Fruit fly (Drosophila melanogaster) whole organism, embryonic: ENCODE data around the gene Polr3F.

Experiments
- Abd-B ChIP-seq: fragments of 200-800 bp; sonication (Bioruptor generic); optimal IDR thresholded peaks from 2 replicates; lab custom pipeline; 2018; ENCODE audit warnings: missing biosample characterization, mild to moderate bottlenecking, missing genetic modification characterization, moderate library complexity
- Ada2b ChIP-seq: fragments of 200-800 bp; sonication (Bioruptor generic); IDR thresholded peaks from 2 replicates; pipeline ENCODE4 v1.3.6; 2022; ENCODE audit warnings: missing biosample characterization, missing genetic modification characterization
- Bdp1 ChIP-seq: fragments of 200-800 bp; sonication (Bioruptor generic); optimal IDR thresholded peaks from 3 replicates; lab custom pipeline; 2016; ENCODE audit warnings: missing biosample characterization, missing genetic modification characterization
- C15 ChIP-seq: fragments of 200-800 bp; sonication (Bioruptor generic); IDR thresholded peaks from 3 replicates; pipeline ENCODE4 v1.3.6; 2022; ENCODE audit warnings: missing biosample characterization, missing genetic modification characterization
- CG1024 ChIP-seq: fragments of 200-800 bp; sonication (Bioruptor generic); IDR thresholded peaks from 2 replicates; pipeline ENCODE4 v1.3.6; 2022; ENCODE audit warnings: missing biosample characterization, missing genetic modification characterization
- CG11085 ChIP-seq: fragments of 200-800 bp; sonication (Bioruptor generic); IDR thresholded peaks from 2 replicates; pipeline ENCODE4 v1.3.6; 2022; ENCODE audit warnings: missing biosample characterization, missing genetic modification characterization
- CG11093 ChIP-seq: fragments of 200-800 bp; sonication (Bioruptor generic); IDR thresholded peaks from 3 replicates; pipeline ENCODE4 v1.3.6; 2022; ENCODE audit warnings: missing biosample characterization, missing genetic modification characterization
- CG11723 ChIP-seq: fragments of 200-800 bp; sonication (Bioruptor generic); optimal IDR thresholded peaks from 2 replicates; lab custom pipeline; 2017; ENCODE audit warnings: missing biosample characterization, mild to moderate bottlenecking, missing genetic modification characterization
- CG12769 ChIP-seq: fragments of 200-800 bp; sonication (Bioruptor generic); optimal IDR thresholded peaks from 2 replicates; lab custom pipeline; 2019; ENCODE audit warnings: missing biosample characterization, mild to moderate bottlenecking, missing genetic modification characterization, moderate library complexity
- CG15696 ChIP-seq: fragments of 200-800 bp; sonication (Bioruptor generic); optimal IDR thresholded peaks from 2 replicates; lab custom pipeline; 2019; ENCODE audit warnings: missing biosample characterization, mild to moderate bottlenecking, missing genetic modification characterization, moderate library complexity
- CG1647 ChIP-seq: fragments of 200-800 bp; sonication (Bioruptor generic); optimal IDR thresholded peaks from 3 replicates; lab custom pipeline; 2016; ENCODE audit warnings: missing biosample characterization, missing genetic modification characterization
- CG17912 ChIP-seq: fragments of 200-800 bp; sonication (Bioruptor generic); optimal IDR thresholded peaks from 2 replicates; lab custom pipeline; 2018; ENCODE audit warnings: missing biosample characterization, mild to moderate bottlenecking, missing genetic modification characterization
- CG1792 ChIP-seq: fragments of 200-800 bp; sonication (Bioruptor generic); optimal IDR thresholded peaks from 2 replicates; lab custom pipeline; 2016; ENCODE audit warnings: missing biosample characterization, missing genetic modification characterization
- CG18619 ChIP-seq: fragments of 200-800 bp; sonication (Bioruptor generic); optimal IDR thresholded peaks from 3 replicates; lab custom pipeline; 2017; ENCODE audit warnings: missing biosample characterization, mild to moderate bottlenecking, missing genetic modification characterization
- CG30403 ChIP-seq: fragments of 200-800 bp; sonication (Bioruptor generic); optimal IDR thresholded peaks from 3 replicates; lab custom pipeline; 2016; ENCODE audit warnings: missing biosample characterization, missing genetic modification characterization
- CG32772 ChIP-seq: fragments of 200-800 bp; sonication (Bioruptor generic); IDR thresholded peaks from 2 replicates; pipeline ENCODE4 v1.3.6; 2022; ENCODE audit warnings: missing biosample characterization, missing genetic modification characterization
- CG3407 ChIP-seq: fragments of 200-800 bp; sonication (Bioruptor generic); optimal IDR thresholded peaks from 2 replicates; lab custom pipeline; 2018; ENCODE audit warnings: missing biosample characterization, mild to moderate bottlenecking, missing genetic modification characterization
- CG34376 ChIP-seq: fragments of 200-800 bp; sonication (Bioruptor generic); optimal IDR thresholded peaks from 2 replicates; lab custom pipeline; 2018; ENCODE audit warnings: missing biosample characterization, mild to moderate bottlenecking, missing genetic modification characterization
- CG4424 ChIP-seq: fragments of 200-800 bp; sonication (Bioruptor generic); optimal IDR thresholded peaks from 3 replicates; lab custom pipeline; 2016; ENCODE audit warnings: missing biosample characterization, missing genetic modification characterization
- CG4730 ChIP-seq: fragments of 200-800 bp; sonication (Bioruptor generic); IDR thresholded peaks from 2 replicates; pipeline ENCODE4 v1.3.6; 2022; ENCODE audit warnings: missing biosample characterization, missing genetic modification characterization
- CG5180 ChIP-seq: fragments of 200-800 bp; sonication (Bioruptor generic); optimal IDR thresholded peaks from 3 replicates; lab custom pipeline; 2017; ENCODE audit warnings: missing biosample characterization, missing genetic modification characterization, mild to moderate bottlenecking, moderate library complexity, missing genetic modification reagents
- CG6175 ChIP-seq: fragments of 200-800 bp; sonication (Bioruptor generic); IDR thresholded peaks from 3 replicates; pipeline ENCODE4 v1.3.6; 2022; ENCODE audit warnings: missing biosample characterization, missing genetic modification characterization
- CG6854 ChIP-seq: fragments of 200-800 bp; sonication (Bioruptor generic); optimal IDR thresholded peaks from 3 replicates; lab custom pipeline; 2017; ENCODE audit warnings: missing biosample characterization, mild to moderate bottlenecking, missing genetic modification characterization
- CG7372 ChIP-seq: fragments of 200-800 bp; sonication (Bioruptor generic); IDR thresholded peaks from 2 replicates; pipeline ENCODE4 v1.3.6; 2022; ENCODE audit warnings: missing biosample characterization, missing genetic modification characterization
- CG9876 ChIP-seq: fragments of 200-800 bp; sonication (Bioruptor generic); optimal IDR thresholded peaks from 2 replicates; lab custom pipeline; 2016; ENCODE audit warnings: missing biosample characterization, missing genetic modification characterization
- CTCF ChIP-seq: fragments of 200-800 bp; sonication (Bioruptor generic); optimal IDR thresholded peaks from 2 replicates; lab custom pipeline; 2017; ENCODE audit warnings: missing biosample characterization, mild to moderate bottlenecking, missing genetic modification characterization, moderate library complexity
- D19A ChIP-seq: fragments of 200-800 bp; optimal IDR thresholded peaks from 3 replicates; lab custom pipeline; 2019; ENCODE audit warnings: missing biosample characterization, mild to moderate bottlenecking, missing genetic modification characterization, moderate library complexity
- D19B ChIP-seq: fragments of 200-800 bp; sonication (Bioruptor generic); optimal IDR thresholded peaks from 2 replicates; lab custom pipeline; 2017; ENCODE audit warnings: missing biosample characterization, mild to moderate bottlenecking, missing genetic modification characterization
- Dll ChIP-seq: fragments of 200-800 bp; sonication (Bioruptor generic); IDR thresholded peaks from 4 replicates; pipeline ENCODE4 v1.3.6; 2022; ENCODE audit warnings: missing biosample characterization, missing genetic modification characterization; ENCODE audit not compliant: partially characterized antibody
- Drgx ChIP-seq: fragments of 200-800 bp; sonication (Bioruptor generic); IDR thresholded peaks from 2 replicates; pipeline ENCODE4 v1.3.6; 2022; ENCODE audit warnings: missing biosample characterization, missing genetic modification characterization
- Fer3 ChIP-seq: fragments of 200-800 bp; sonication (Bioruptor generic); optimal IDR thresholded peaks from 2 replicates; lab custom pipeline; 2018; ENCODE audit warnings: missing biosample characterization, mild to moderate bottlenecking, missing genetic modification characterization, moderate library complexity
- HLH4C ChIP-seq: fragments of 200-800 bp; sonication (Bioruptor generic); IDR thresholded peaks from 3 replicates; pipeline ENCODE4 v1.3.6; 2022; ENCODE audit warnings: missing biosample characterization, missing genetic modification characterization; ENCODE audit not compliant: partially characterized antibody
- HLH54F ChIP-seq: fragments of 200-800 bp; sonication (Bioruptor generic); optimal IDR thresholded peaks from 3 replicates; lab custom pipeline; 2016; ENCODE audit warnings: missing biosample characterization, missing genetic modification characterization
- Hr39 ChIP-seq: fragments of >200 bp; optimal IDR thresholded peaks from 2 replicates; lab custom pipeline; 2017
- Max ChIP-seq: fragments of 200-800 bp; sonication (Bioruptor generic); optimal IDR thresholded peaks from 2 replicates; lab custom pipeline; 2016; ENCODE audit warnings: missing biosample characterization, mild to moderate bottlenecking, missing genetic modification characterization
- NC2α ChIP-seq: fragments of 200-800 bp; sonication (Bioruptor generic); optimal IDR thresholded peaks from 2 replicates; lab custom pipeline; 2016; ENCODE audit warnings: missing biosample characterization, missing genetic modification characterization
- Sox102F ChIP-seq: fragments of 200-800 bp; sonication (Bioruptor generic); optimal IDR thresholded peaks from 2 replicates; lab custom pipeline; 2018; ENCODE audit warnings: missing biosample characterization, mild to moderate bottlenecking, missing genetic modification characterization, moderate library complexity
- Taf1 ChIP-seq: fragments of 200-800 bp; sonication (Bioruptor generic); IDR thresholded peaks from 2 replicates; pipeline ENCODE4 v1.3.6; 2022; ENCODE audit warnings: missing biosample characterization, missing genetic modification characterization
- Xbp1 ChIP-seq: fragments of 200-800 bp; sonication (Bioruptor generic); optimal IDR thresholded peaks from 3 replicates; lab custom pipeline; 2016; ENCODE audit warnings: missing biosample characterization, mild to moderate bottlenecking, missing genetic modification characterization
- amos ChIP-seq: fragments of 200-800 bp; sonication (Bioruptor generic); IDR thresholded peaks from 2 replicates; pipeline ENCODE4 v1.3.6; 2022; ENCODE audit warnings: missing biosample characterization, missing genetic modification characterization; ENCODE audit not compliant: partially characterized antibody
- cad ChIP-seq: fragments of >200 bp; optimal IDR thresholded peaks from 2 replicates; lab custom pipeline; 2017; ENCODE audit warnings: missing biosample characterization, missing genetic modification characterization
- cas ChIP-seq: fragments of 200-800 bp; sonication (Bioruptor generic); IDR thresholded peaks from 2 replicates; pipeline ENCODE4 v1.3.6; 2022; ENCODE audit warnings: missing biosample characterization, missing genetic modification characterization
- ems ChIP-seq: fragments of 200-800 bp; sonication (Bioruptor generic); optimal IDR thresholded peaks from 3 replicates; lab custom pipeline; 2016; ENCODE audit warnings: missing biosample characterization, missing genetic modification characterization
- ftz-f1 ChIP-seq: fragments of 200-800 bp; sonication (Bioruptor generic); optimal IDR thresholded peaks from 2 replicates; lab custom pipeline; 2016; ENCODE audit warnings: missing biosample characterization, missing genetic modification characterization
- her ChIP-seq: fragments of 200-800 bp; sonication (Bioruptor generic); optimal IDR thresholded peaks from 2 replicates; lab custom pipeline; 2016; ENCODE audit warnings: missing biosample characterization, missing genetic modification characterization
- inv ChIP-seq: fragments of 200-800 bp; sonication (Bioruptor generic); IDR thresholded peaks from 2 replicates; pipeline ENCODE4 v1.3.6; 2022; ENCODE audit warnings: missing biosample characterization, missing genetic modification characterization; ENCODE audit not compliant: partially characterized antibody
- lmd ChIP-seq: fragments of 200-800 bp; sonication (Bioruptor generic); IDR thresholded peaks from 2 replicates; pipeline ENCODE4 v1.3.6; 2022; ENCODE audit warnings: missing biosample characterization, missing genetic modification characterization
- nom ChIP-seq: fragments of 200-800 bp; sonication (Bioruptor generic); optimal IDR thresholded peaks from 2 replicates; lab custom pipeline; 2017; ENCODE audit warnings: missing biosample characterization, missing genetic modification characterization, mild to moderate bottlenecking, moderate library complexity, missing genetic modification reagents
- stwl ChIP-seq: fragments of 200-800 bp; sonication (Bioruptor generic); optimal IDR thresholded peaks from 3 replicates; lab custom pipeline; 2018; ENCODE audit warnings: missing biosample characterization, mild to moderate bottlenecking, missing genetic modification characterization, moderate library complexity
- tio ChIP-seq: fragments of 200-800 bp; sonication (Bioruptor generic); optimal IDR thresholded peaks from 2 replicates; lab custom pipeline; 2017; ENCODE audit warnings: missing biosample characterization, missing genetic modification characterization, inconsistent platforms
- trh ChIP-seq: fragments of 200-800 bp; sonication (Bioruptor generic); optimal IDR thresholded peaks from 2 replicates; lab custom pipeline; 2016; ENCODE audit warnings: missing biosample characterization, missing genetic modification characterization
- vvl ChIP-seq: fragments of 200-800 bp; sonication (Bioruptor generic); IDR thresholded peaks from 2 replicates; pipeline ENCODE4 v1.3.6; 2022; ENCODE audit warnings: missing biosample characterization, missing genetic modification characterization

Gene Polr3F

DNA sequence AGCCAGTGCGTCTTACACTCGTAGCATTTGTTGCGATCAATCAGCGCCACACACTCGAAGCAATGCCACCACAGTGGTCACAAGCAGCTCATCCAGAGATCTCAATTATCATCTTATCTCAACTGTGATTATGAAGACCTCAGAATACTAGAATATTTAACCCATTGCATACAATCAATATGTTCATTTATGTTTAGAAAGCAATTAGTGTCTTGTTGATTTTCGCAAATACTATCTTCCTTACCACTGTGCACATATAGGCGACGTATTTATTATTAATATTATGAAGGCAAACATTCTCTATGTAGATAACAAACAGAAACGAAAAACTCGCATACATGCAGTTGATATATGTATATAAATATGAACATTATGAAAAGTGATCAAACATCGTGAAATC, 8.4 kb downstream of the Polr3F start (continued):
- TF ChIP-seq tio (GFP tag; lab: Kevin White, UChicago) = peak; percentile 61
- TF ChIP-seq HLH4C (GFP tag; lab: Robert Waterston, UW) = no peak
- peak; percentile 60 for TF ChIP-seq D19A (tag; lab: Kevin White, UChicago)
- TF ChIP-seq CG32772 = no peak
- TF ChIP-seq CTCF = no peak
- TF ChIP-seq Hr39 (lab: Kevin White, UChicago) = no peak
- TF ChIP-seq Xbp1 (GFP tag; lab: Kevin White, UChicago) = peak; percentile 61
- TF ChIP-seq CG34376 (GFP tag; lab: Kevin White, UChicago) = peak; percentile 1
- peak; percentile 77 for TF ChIP-seq Max (GFP tag; lab: Kevin White, UChicago)
- no peak for TF ChIP-seq cas (GFP tag; lab: Robert Waterston, UW)
- TF ChIP-seq CG1024 = peak; percentile 39; the same call in 1 of the 2 replicates
- TF ChIP-seq Ada2b (GFP tag; lab: Robert Waterston, UW) = peak; percentile 69
- TF ChIP-seq Fer3 (tag; lab: Kevin White, UChicago) = peak; percentile 74
- no peak for TF ChIP-seq her
- TF ChIP-seq Drgx (GFP tag; lab: Robert Waterston, UW) = peak; percentile 91
- TF ChIP-seq inv (GFP tag; lab: Robert Waterston, UW) = no peak
- peak; percentile 54; the same call in 2 of the 3 replicates for TF ChIP-seq CG11093 (GFP tag; lab: Robert Waterston, UW)
- peak; percentile 20 for TF ChIP-seq CG1647 (GFP tag; lab: Kevin White, UChicago)
- TF ChIP-seq C15 (GFP tag; lab: Robert Waterston, UW) = no peak
- TF ChIP-seq CG1792 (GFP tag; lab: Kevin White, UChicago) = peak; percentile 73
- TF ChIP-seq CG3407 (GFP tag; lab: Kevin White, UChicago) = peak; percentile 83
- TF ChIP-seq trh (GFP tag; lab: Kevin White, UChicago) = peak; percentile 63
- TF ChIP-seq ems (GFP tag; lab: Kevin White, UChicago) = peak; percentile 56
- no peak for TF ChIP-seq cad (GFP tag; lab: Kevin White, UChicago)
- TF ChIP-seq CG30403 (GFP tag; lab: Kevin White, UChicago) = peak; percentile 39
- peak; percentile 58 for TF ChIP-seq CG18619 (GFP tag; lab: Kevin White, UChicago)
- peak; percentile 44 for TF ChIP-seq nom (GFP tag; lab: Kevin White, UChicago)
- TF ChIP-seq CG11085 (GFP tag; lab: Robert Waterston, UW) = peak; percentile 36; the same call in 1 of the 2 replicates
- peak; percentile 6 for TF ChIP-seq CG9876 (GFP tag; lab: Kevin White, UChicago)
- peak; percentile 23 for TF ChIP-seq stwl (tag; lab: Kevin White, UChicago)
- TF ChIP-seq ftz-f1 (GFP tag; lab: Kevin White, UChicago) = no peak
- TF ChIP-seq CG5180 = peak; percentile 22
- TF ChIP-seq CG4424 (GFP tag; lab: Kevin White, UChicago) = peak; percentile 73
- TF ChIP-seq NC2α = peak; percentile 55
- TF ChIP-seq Dll (GFP tag; lab: Robert Waterston, UW) = no peak
- TF ChIP-seq Taf1 (GFP tag; lab: Robert Waterston, UW) = no peak; the same call in 1 of the 2 replicates
- peak; percentile 47 for TF ChIP-seq CG11723 (GFP tag; lab: Kevin White, UChicago)
- 0 out of 3 replicates have a peak, but pooled peaks have one; percentile 13 for TF ChIP-seq CG6175 (GFP tag; lab: Robert Waterston, UW)
- TF ChIP-seq CG15696 (tag; lab: Kevin White, UChicago) = peak; percentile 89
- no peak for TF ChIP-seq Abd-B (GFP tag; lab: Kevin White, UChicago)
- TF ChIP-seq vvl = peak; percentile 87
- TF ChIP-seq Sox102F (GFP tag; lab: Kevin White, UChicago) = peak; percentile 76
- TF ChIP-seq CG17912 (GFP tag; lab: Kevin White, UChicago) = no peak
- TF ChIP-seq CG12769 (tag; lab: Kevin White, UChicago) = peak; percentile 65
- peak; percentile 71 for TF ChIP-seq CG4730
- TF ChIP-seq CG7372 (GFP tag; lab: Robert Waterston, UW) = peak; percentile 36; the same call in 1 of the 2 replicates
- TF ChIP-seq Bdp1 = peak; percentile 75
- no peak for TF ChIP-seq D19B (GFP tag; lab: Kevin White, UChicago)
- peak; percentile 54 for TF ChIP-seq lmd (GFP tag; lab: Robert Waterston, UW)
- no peak for TF ChIP-seq amos
- peak; percentile 9 for TF ChIP-seq HLH54F (GFP tag; lab: Kevin White, UChicago)
- no peak for TF ChIP-seq CG6854 (GFP tag; lab: Kevin White, UChicago)
